Worm (Caenorhabditis elegans) whole organism, L2 larva: Measurements from ENCODE around the gene T05A7.6.

Experiments used
- C34F6.9 ChIP-seq: fragments of 150-350 bp; optimal IDR thresholded peaks from 2 replicates; lab custom pipeline; 2014; ENCODE audit warnings: missing biosample characterization, missing genetic modification characterization
- R02D3.7 ChIP-seq: fragments of 150-350 bp; optimal IDR thresholded peaks from 2 replicates; lab custom pipeline; 2014; ENCODE audit warnings: missing biosample characterization, missing genetic modification characterization
- Y55F3AM.14 ChIP-seq: fragments of 200-800 bp; sonication (Bioruptor generic); optimal IDR thresholded peaks from 2 replicates; lab custom pipeline; 2018; ENCODE audit warnings: mild to moderate bottlenecking, missing genetic modification characterization, missing compliant biosample characterization
- ZK546.5 ChIP-seq: sonication (generic microtip); optimal IDR thresholded peaks from 2 replicates; lab custom pipeline; 2017; ENCODE audit warnings: missing biosample characterization, missing genetic modification characterization
- alr-1 ChIP-seq: fragments of 150-350 bp; optimal IDR thresholded peaks from 2 replicates; lab custom pipeline; 2014; ENCODE audit warnings: missing biosample characterization, missing genetic modification characterization
- ceh-82 ChIP-seq: fragments of 150-350 bp; optimal IDR thresholded peaks from 2 replicates; lab custom pipeline; 2014; ENCODE audit warnings: missing biosample characterization, missing genetic modification characterization
- crh-2 ChIP-seq: sonication (generic microtip); optimal IDR thresholded peaks from 2 replicates; lab custom pipeline; 2017; ENCODE audit warnings: missing biosample characterization, missing genetic modification characterization
- dmd-4 ChIP-seq: sonication (generic microtip); optimal IDR thresholded peaks from 2 replicates; lab custom pipeline; 2017; ENCODE audit warnings: missing biosample characterization, missing genetic modification characterization
- egl-27 ChIP-seq: sonication (generic microtip); optimal IDR thresholded peaks from 3 replicates; lab custom pipeline; 2017; ENCODE audit warnings: missing biosample characterization, missing genetic modification reagents, missing genetic modification characterization
- lin-11 ChIP-seq: fragments of 150-350 bp; sonication (generic microtip); optimal IDR thresholded peaks from 2 replicates; lab custom pipeline; 2014; ENCODE audit warnings: missing biosample characterization, missing genetic modification characterization, inconsistent platforms, mixed read lengths
- lin-39 ChIP-seq: fragments of 150-350 bp; optimal IDR thresholded peaks from 2 replicates; lab custom pipeline; 2014; ENCODE audit warnings: missing biosample characterization, missing genetic modification reagents, missing genetic modification characterization
- lsy-2 ChIP-seq, 2 experiments: fragments of 150-350 bp in 1 of 2; sonication (generic microtip) in 1 of 2; optimal IDR thresholded peaks; 2 replicates each; lab custom pipeline; 2014 to 2017; ENCODE audit warnings: missing biosample characterization in 2 of 2, missing genetic modification characterization in 2 of 2
- mab-5 ChIP-seq: fragments of 150-350 bp; optimal IDR thresholded peaks from 2 replicates; lab custom pipeline; 2014; ENCODE audit warnings: missing biosample characterization, missing genetic modification characterization
- mbf-1 ChIP-seq: sonication (generic microtip); optimal IDR thresholded peaks from 2 replicates; lab custom pipeline; 2017; ENCODE audit warnings: missing biosample characterization, missing genetic modification characterization
- nhr-10 ChIP-seq: sonication (generic microtip); optimal IDR thresholded peaks from 2 replicates; lab custom pipeline; 2017; ENCODE audit warnings: missing biosample characterization, missing genetic modification characterization
- nhr-12 ChIP-seq: fragments of 150-350 bp; optimal IDR thresholded peaks from 2 replicates; lab custom pipeline; 2014; ENCODE audit warnings: missing biosample characterization, missing genetic modification characterization
- nhr-129 ChIP-seq: fragments of 150-350 bp; optimal IDR thresholded peaks from 2 replicates; lab custom pipeline; 2014; ENCODE audit warnings: missing biosample characterization, missing genetic modification characterization
- nhr-23 ChIP-seq: fragments of 150-350 bp; optimal IDR thresholded peaks from 2 replicates; lab custom pipeline; 2014; ENCODE audit warnings: missing biosample characterization, missing genetic modification reagents, missing genetic modification characterization
- nhr-237 ChIP-seq: fragments of 150-350 bp; optimal IDR thresholded peaks from 2 replicates; lab custom pipeline; 2014; ENCODE audit warnings: missing biosample characterization, missing genetic modification characterization
- nhr-25 ChIP-seq: fragments of 150-350 bp; sonication (generic microtip); optimal IDR thresholded peaks from 3 replicates; lab custom pipeline; 2014; ENCODE audit warnings: missing biosample characterization, missing genetic modification characterization
- sma-3 ChIP-seq: sonication (generic microtip); optimal IDR thresholded peaks from 2 replicates; lab custom pipeline; 2016; ENCODE audit warnings: missing genetic modification reagents, missing genetic modification characterization, missing compliant biosample characterization
- sma-9 ChIP-seq, 2 experiments: fragments of 150-350 bp in 1 of 2; sonication (generic microtip) in 1 of 2; optimal IDR thresholded peaks; 2 replicates each; lab custom pipeline; 2014 to 2016; ENCODE audit warnings: missing genetic modification characterization in 2 of 2, mild to moderate bottlenecking in 1 of 2, missing biosample characterization in 1 of 2, missing compliant biosample characterization in 1 of 2, missing genetic modification reagents in 1 of 2, moderate library complexity in 1 of 2
- snpc-4 ChIP-seq: fragments of 150-350 bp; optimal IDR thresholded peaks from 2 replicates; lab custom pipeline; 2014; ENCODE audit warnings: missing biosample characterization, missing genetic modification characterization
- unc-39 ChIP-seq: fragments of 150-350 bp; optimal IDR thresholded peaks from 2 replicates; lab custom pipeline; 2014; ENCODE audit warnings: missing biosample characterization, missing genetic modification characterization
- unc-55 ChIP-seq: fragments of 150-350 bp; sonication (generic microtip); optimal IDR thresholded peaks from 3 replicates; lab custom pipeline; 2014; ENCODE audit warnings: missing biosample characterization, missing genetic modification reagents, missing genetic modification characterization
- unc-62 ChIP-seq: fragments of 150-350 bp; optimal IDR thresholded peaks from 2 replicates; lab custom pipeline; 2014; ENCODE audit warnings: missing biosample characterization, missing genetic modification reagents, missing genetic modification characterization
- ztf-1 ChIP-seq: fragments of 200-800 bp; sonication (Bioruptor generic); conservative IDR thresholded peaks from 2 replicates; pipeline ENCODE4 v1.3.6; 2022; ENCODE audit warnings: missing genetic modification characterization, missing compliant biosample characterization
- ztf-11 ChIP-seq: sonication (generic microtip); optimal IDR thresholded peaks from 2 replicates; lab custom pipeline; 2017; ENCODE audit warnings: missing biosample characterization, missing genetic modification characterization
- ztf-4 ChIP-seq: fragments of 150-350 bp; optimal IDR thresholded peaks from 2 replicates; lab custom pipeline; 2014; ENCODE audit warnings: missing biosample characterization, missing genetic modification characterization

The T05A7.6 gene

ce11 chrII:4650072-4650471 is 21.5 kb downstream of the T05A7.6 start:
- TF ChIP-seq mbf-1 (tag; lab: Kevin White, UChicago) = no peak
- TF ChIP-seq lin-39 (tag; lab: Kevin White, UChicago) = no peak
- TF ChIP-seq dmd-4 (tag; lab: Kevin White, UChicago) = no peak
- no peak for TF ChIP-seq alr-1 (tag; lab: Kevin White, UChicago)
- no peak for TF ChIP-seq Y55F3AM.14 (GFP tag; lab: Kevin White, UChicago)
- no peak for TF ChIP-seq C34F6.9 (tag; lab: Kevin White, UChicago)
- TF ChIP-seq sma-3 (GFP tag; lab: Kevin White, UChicago) = no peak
- no peak for TF ChIP-seq ztf-11 (tag; lab: Kevin White, UChicago)
- no peak for TF ChIP-seq unc-39
- no peak for TF ChIP-seq unc-62 (GFP tag; lab: Kevin White, UChicago)
- no peak for TF ChIP-seq ceh-82 (tag; lab: Kevin White, UChicago)
- no peak for TF ChIP-seq lin-11 (tag; lab: Kevin White, UChicago)
- TF ChIP-seq ztf-1 (GFP tag; lab: Robert Waterston, UW) = no peak
- TF ChIP-seq nhr-25 (tag; lab: Kevin White, UChicago) = no peak
- TF ChIP-seq R02D3.7 (tag; lab: Kevin White, UChicago) = no peak
- no peak for TF ChIP-seq nhr-12
- TF ChIP-seq nhr-23 = no peak

- no peak for TF ChIP-seq alr-1 (tag; lab: Kevin White, UChicago)
- no peak for TF ChIP-seq unc-62 (GFP tag; lab: Kevin White, UChicago)
These were observed 22.8 kb downstream of the T05A7.6 start, which contains the start of gene lgc-27 for ce11 chrII:4648785-4649184. TSS of gene lgc-27 (plus strand) at chrII:4649085.

- TF ChIP-seq C34F6.9 (tag; lab: Kevin White, UChicago) (peak; percentile 37), unc-55 (GFP tag; lab: Kevin White, UChicago) (peak; percentile 47), ztf-4 (tag; lab: Kevin White, UChicago) (no peak)
These were observed 30.8 kb downstream of the T05A7.6 start for ce11 chrII:4640748-4641147.

ce11 chrII:4638891-4639290 is 32.7 kb downstream of the T05A7.6 start:
- TF ChIP-seq lsy-2 (tag; optimal IDR thresholded peaks at IDR 0.05; lab: Kevin White, UChicago) (no peak), nhr-237 (tag; lab: Kevin White, UChicago) (no peak), mbf-1 (tag; lab: Kevin White, UChicago) (no peak), nhr-25 (tag; lab: Kevin White, UChicago) (no peak)

- TF ChIP-seq egl-27 (tag; lab: Kevin White, UChicago) = no peak
- no peak for TF ChIP-seq mab-5 (tag; lab: Kevin White, UChicago)
- no peak for TF ChIP-seq nhr-10 (tag; lab: Kevin White, UChicago)
- TF ChIP-seq lin-11 (tag; lab: Kevin White, UChicago) = no peak
- no peak for TF ChIP-seq sma-9 (GFP tag; optimal IDR thresholded peaks at IDR 0.05; lab: Kevin White, UChicago)
- TF ChIP-seq sma-9 (tag; optimal IDR thresholded peaks at IDR 0.05; lab: Kevin White, UChicago) = no peak
- TF ChIP-seq nhr-129 = no peak
These were observed 33.4 kb downstream of the T05A7.6 start, which contains the start of gene che-10 for ce11 chrII:4638241-4638640. TSS of gene che-10 (minus strand) at chrII:4638341.

ce11 chrII:4631479-4631878 is 40.1 kb downstream of the T05A7.6 start:
- no peak for TF ChIP-seq nhr-10 (tag; lab: Kevin White, UChicago)
- no peak for TF ChIP-seq C34F6.9 (tag; lab: Kevin White, UChicago)
- no peak for TF ChIP-seq snpc-4 (tag; lab: Kevin White, UChicago)
- TF ChIP-seq crh-2 = no peak
- no peak for TF ChIP-seq lsy-2 (tag; optimal IDR thresholded peaks at IDR 0.05; lab: Kevin White, UChicago)
- TF ChIP-seq sma-9 (GFP tag; optimal IDR thresholded peaks at IDR 0.05; lab: Kevin White, UChicago) = no peak
- no peak for TF ChIP-seq sma-9 (tag; optimal IDR thresholded peaks at IDR 0.05; lab: Kevin White, UChicago)
- no peak for TF ChIP-seq mab-5 (tag; lab: Kevin White, UChicago)
- no peak for TF ChIP-seq dmd-4 (tag; lab: Kevin White, UChicago)
- no peak for TF ChIP-seq ZK546.5 (tag; lab: Kevin White, UChicago)
- TF ChIP-seq nhr-25 (tag; lab: Kevin White, UChicago) = no peak
